Worm (Caenorhabditis elegans) whole organism, L4/young adult: ENCODE results near the gene B0454.8.

ENCODE experiments used
- dao-5 ChIP-seq: sonication (generic microtip); optimal IDR thresholded peaks from 2 replicates; lab custom pipeline; 2016; ENCODE audit warnings: missing genotype, missing genetic modification characterization, moderate library complexity, missing compliant biosample characterization
- him-1 ChIP-seq: sonication (generic microtip); optimal IDR thresholded peaks from 2 replicates; lab custom pipeline; 2016; ENCODE audit warnings: missing genotype, missing genetic modification reagents, missing genetic modification characterization, missing compliant biosample characterization

DNA sequence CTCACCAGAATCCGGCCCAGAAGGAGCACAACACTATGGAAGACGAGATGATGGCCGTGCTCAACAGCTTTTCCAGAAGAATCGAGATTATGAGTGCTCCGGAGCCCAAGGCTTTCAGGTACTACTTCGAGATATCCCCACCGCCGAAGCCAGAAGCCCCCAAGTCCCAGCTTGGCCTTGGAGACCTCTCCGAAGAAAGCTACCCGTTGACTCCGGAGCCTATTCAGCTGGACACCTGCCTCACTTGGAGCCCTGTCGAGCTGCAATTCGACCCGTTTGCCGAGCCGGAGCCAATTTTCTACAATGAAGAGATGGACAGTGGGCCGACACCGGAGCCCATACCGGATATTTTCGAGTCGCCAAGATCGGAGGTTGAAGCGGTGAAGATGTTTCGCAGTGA lies 18.3 kb upstream of the B0454.8 start:
- TF ChIP-seq him-1 (tag; lab: Kevin White, UChicago) (no peak), dao-5 (tag; lab: Kevin White, UChicago) (no peak)
